Fruit fly (Drosophila melanogaster) whole organism, embryonic: Measurements from ENCODE around the gene CG10226.

ENCODE experiments used
- Aef1 ChIP-seq: fragments of 200-800 bp; sonication (Bioruptor generic); IDR thresholded peaks from 3 replicates; pipeline ENCODE4 v1.3.6; 2022; ENCODE audit warnings: missing biosample characterization, missing genetic modification characterization
- Blimp-1 ChIP-seq: fragments of 200-800 bp; sonication (Bioruptor generic); optimal IDR thresholded peaks from 3 replicates; lab custom pipeline; 2018; ENCODE audit warnings: missing biosample characterization, missing genetic modification characterization, mild to moderate bottlenecking, moderate library complexity, missing genetic modification reagents
- CG11247 ChIP-seq: fragments of 200-800 bp; sonication (Bioruptor generic); IDR thresholded peaks from 2 replicates; pipeline ENCODE4 v1.3.6; 2022; ENCODE audit warnings: missing biosample characterization, missing genetic modification characterization
- CG11398 ChIP-seq: fragments of 200-800 bp; sonication (Bioruptor generic); optimal IDR thresholded peaks from 2 replicates; lab custom pipeline; 2016; ENCODE audit warnings: missing biosample characterization, missing genetic modification characterization
- CG12155 ChIP-seq: fragments of 200-800 bp; sonication (Bioruptor generic); optimal IDR thresholded peaks from 3 replicates; lab custom pipeline; 2016; ENCODE audit warnings: missing biosample characterization, missing genetic modification characterization
- CG12236 ChIP-seq: fragments of 200-800 bp; sonication (Bioruptor generic); optimal IDR thresholded peaks from 2 replicates; lab custom pipeline; 2016; ENCODE audit warnings: missing biosample characterization, missing genetic modification characterization
- CG14050 ChIP-seq: fragments of 200-800 bp; sonication (Bioruptor generic); IDR thresholded peaks from 3 replicates; pipeline ENCODE4 v1.3.6; 2022; ENCODE audit warnings: missing biosample characterization, missing genetic modification characterization
- CG15011 ChIP-seq: fragments of 200-800 bp; sonication (Bioruptor generic); optimal IDR thresholded peaks from 3 replicates; lab custom pipeline; 2018; ENCODE audit warnings: missing biosample characterization, mild to moderate bottlenecking, missing genetic modification characterization
- CG1602 ChIP-seq: fragments of 200-800 bp; sonication (Bioruptor generic); optimal IDR thresholded peaks from 3 replicates; lab custom pipeline; 2016; ENCODE audit warnings: missing biosample characterization, missing genetic modification characterization
- CG31365 ChIP-seq: fragments of 200-800 bp; sonication (Bioruptor generic); optimal IDR thresholded peaks from 2 replicates; lab custom pipeline; 2018; ENCODE audit warnings: missing biosample characterization, mild to moderate bottlenecking, missing genetic modification characterization
- CG33213 ChIP-seq: fragments of 200-800 bp; sonication (Bioruptor generic); optimal IDR thresholded peaks from 3 replicates; lab custom pipeline; 2016; ENCODE audit warnings: missing biosample characterization, missing genetic modification characterization
- CG4404 ChIP-seq: fragments of 200-800 bp; sonication (Bioruptor generic); IDR thresholded peaks from 2 replicates; pipeline ENCODE4 v1.3.6; 2022; ENCODE audit warnings: missing biosample characterization, missing genetic modification characterization
- CG7372 ChIP-seq: fragments of 200-800 bp; sonication (Bioruptor generic); IDR thresholded peaks from 2 replicates; pipeline ENCODE4 v1.3.6; 2022; ENCODE audit warnings: missing biosample characterization, missing genetic modification characterization
- CG8281 ChIP-seq: fragments of 200-800 bp; sonication (Bioruptor generic); optimal IDR thresholded peaks from 2 replicates; lab custom pipeline; 2018; ENCODE audit warnings: missing biosample characterization, mild to moderate bottlenecking, missing genetic modification characterization, moderate library complexity
- CG8944 ChIP-seq: fragments of 200-800 bp; sonication (Bioruptor generic); optimal IDR thresholded peaks from 3 replicates; lab custom pipeline; 2016; ENCODE audit warnings: missing biosample characterization, missing genetic modification characterization
- CG9876 ChIP-seq: fragments of 200-800 bp; sonication (Bioruptor generic); optimal IDR thresholded peaks from 2 replicates; lab custom pipeline; 2016; ENCODE audit warnings: missing biosample characterization, missing genetic modification characterization
- Dip3 ChIP-seq: fragments of 200-800 bp; sonication (Bioruptor generic); optimal IDR thresholded peaks from 3 replicates; lab custom pipeline; 2016; ENCODE audit warnings: missing biosample characterization, missing genetic modification characterization
- Drgx ChIP-seq: fragments of 200-800 bp; sonication (Bioruptor generic); IDR thresholded peaks from 2 replicates; pipeline ENCODE4 v1.3.6; 2022; ENCODE audit warnings: missing biosample characterization, missing genetic modification characterization
- Eip74EF ChIP-seq, 2 experiments: fragments of 200-800 bp in 1 of 2; fragments of >200 bp in 1 of 2; sonication (Bioruptor generic) in 1 of 2; optimal IDR thresholded peaks; 2 replicates each; lab custom pipeline; 2017 to 2019; ENCODE audit warnings: missing biosample characterization in 2 of 2, missing genetic modification characterization in 2 of 2, mild to moderate bottlenecking in 1 of 2, moderate library complexity in 1 of 2
- Hmr ChIP-seq: fragments of 200-800 bp; sonication (Bioruptor generic); optimal IDR thresholded peaks from 3 replicates; lab custom pipeline; 2017; ENCODE audit warnings: mild to moderate bottlenecking, missing biosample characterization, missing genetic modification reagents, missing genetic modification characterization
- Lhr ChIP-seq: fragments of 200-800 bp; sonication (Bioruptor generic); optimal IDR thresholded peaks from 3 replicates; lab custom pipeline; 2017; ENCODE audit warnings: mild to moderate bottlenecking, missing biosample characterization, missing genetic modification reagents, missing genetic modification characterization
- Lpt ChIP-seq: fragments of >200 bp; optimal IDR thresholded peaks from 2 replicates; lab custom pipeline; 2018; ENCODE audit warnings: missing biosample characterization, missing genetic modification characterization
- NC2α ChIP-seq: fragments of 200-800 bp; sonication (Bioruptor generic); optimal IDR thresholded peaks from 2 replicates; lab custom pipeline; 2016; ENCODE audit warnings: missing biosample characterization, missing genetic modification characterization
- NC2β ChIP-seq: fragments of 200-800 bp; sonication (Bioruptor generic); optimal IDR thresholded peaks from 2 replicates; lab custom pipeline; 2016; ENCODE audit warnings: missing biosample characterization, missing genetic modification characterization
- Nf-YB ChIP-seq: fragments of 200-800 bp; sonication (Bioruptor generic); optimal IDR thresholded peaks from 3 replicates; lab custom pipeline; 2019; ENCODE audit warnings: missing biosample characterization, mild to moderate bottlenecking, missing genetic modification characterization, moderate library complexity
- Pdp1 ChIP-seq, 2 experiments: fragments of 200-800 bp; sonication (Bioruptor generic); optimal IDR thresholded peaks; 3 replicates each; lab custom pipeline; 2016; ENCODE audit warnings: missing biosample characterization in 2 of 2, missing genetic modification characterization in 2 of 2, mild to moderate bottlenecking in 1 of 2, moderate library complexity in 1 of 2
- Ssrp ChIP-seq: fragments of 200-800 bp; sonication (Bioruptor generic); optimal IDR thresholded peaks from 2 replicates; lab custom pipeline; 2018; ENCODE audit warnings: missing biosample characterization, mild to moderate bottlenecking, missing genetic modification characterization, moderate library complexity
- al ChIP-seq: fragments of 200-800 bp; sonication (Bioruptor generic); IDR thresholded peaks from 2 replicates; pipeline ENCODE4 v1.3.6; 2022; ENCODE audit warnings: missing biosample characterization, missing genetic modification characterization
- aop ChIP-seq: fragments of 200-800 bp; sonication (Bioruptor generic); IDR thresholded peaks from 2 replicates; pipeline ENCODE4 v1.3.6; 2022; ENCODE audit warnings: missing biosample characterization, missing genetic modification characterization
- cas ChIP-seq: fragments of 200-800 bp; sonication (Bioruptor generic); IDR thresholded peaks from 2 replicates; pipeline ENCODE4 v1.3.6; 2022; ENCODE audit warnings: missing biosample characterization, missing genetic modification characterization
- crol ChIP-seq: fragments of 200-800 bp; sonication (Bioruptor generic); IDR thresholded peaks from 2 replicates; pipeline ENCODE4 v1.3.6; 2022; ENCODE audit warnings: missing biosample characterization, missing genetic modification characterization
- danr ChIP-seq: fragments of 200-800 bp; sonication (Bioruptor generic); IDR thresholded peaks from 2 replicates; pipeline ENCODE4 v1.3.6; 2022; ENCODE audit warnings: missing biosample characterization, missing genetic modification characterization
- disco-r ChIP-seq: fragments of 200-800 bp; sonication (Bioruptor generic); optimal IDR thresholded peaks from 2 replicates; lab custom pipeline; 2016; ENCODE audit warnings: missing biosample characterization, missing genetic modification characterization
- dm ChIP-seq: fragments of 200-800 bp; sonication (Bioruptor generic); optimal IDR thresholded peaks from 3 replicates; lab custom pipeline; 2016; ENCODE audit warnings: missing biosample characterization, missing genetic modification characterization
- ftz-f1 ChIP-seq: fragments of 200-800 bp; sonication (Bioruptor generic); optimal IDR thresholded peaks from 2 replicates; lab custom pipeline; 2016; ENCODE audit warnings: missing biosample characterization, missing genetic modification characterization
- gsb-n ChIP-seq: fragments of 200-800 bp; sonication (Bioruptor generic); optimal IDR thresholded peaks from 3 replicates; lab custom pipeline; 2018; ENCODE audit warnings: missing biosample characterization, mild to moderate bottlenecking, missing genetic modification characterization
- jumu ChIP-seq: fragments of 200-800 bp; sonication (Bioruptor generic); optimal IDR thresholded peaks from 3 replicates; lab custom pipeline; 2016; ENCODE audit warnings: missing biosample characterization, missing genetic modification characterization
- klu ChIP-seq: fragments of 200-800 bp; sonication (Bioruptor generic); IDR thresholded peaks from 2 replicates; pipeline ENCODE4 v1.3.6; 2022; ENCODE audit warnings: missing biosample characterization, missing genetic modification characterization
- lbe ChIP-seq: fragments of 200-800 bp; sonication (Bioruptor generic); optimal IDR thresholded peaks from 2 replicates; lab custom pipeline; 2016; ENCODE audit warnings: missing biosample characterization, mild to moderate bottlenecking, missing genetic modification characterization
- mirr ChIP-seq: fragments of 200-800 bp; sonication (Bioruptor generic); optimal IDR thresholded peaks from 3 replicates; lab custom pipeline; 2018; ENCODE audit warnings: missing biosample characterization, mild to moderate bottlenecking, missing genetic modification characterization
- pb ChIP-seq: fragments of 200-800 bp; sonication (Bioruptor generic); optimal IDR thresholded peaks from 3 replicates; lab custom pipeline; 2016; ENCODE audit warnings: missing biosample characterization, missing genetic modification characterization
- pnt ChIP-seq: fragments of 200-800 bp; sonication (Bioruptor generic); optimal IDR thresholded peaks from 3 replicates; lab custom pipeline; 2016; ENCODE audit warnings: missing biosample characterization, missing genetic modification characterization
- pum ChIP-seq: fragments of 200-800 bp; sonication (Bioruptor generic); optimal IDR thresholded peaks from 2 replicates; lab custom pipeline; 2016; ENCODE audit warnings: missing biosample characterization, missing genetic modification characterization
- ranshi ChIP-seq: fragments of 200-800 bp; sonication (Bioruptor generic); IDR thresholded peaks from 2 replicates; pipeline ENCODE4 v1.3.6; 2022; ENCODE audit warnings: missing biosample characterization, missing genetic modification characterization
- ro ChIP-seq: fragments of 200-800 bp; sonication (Bioruptor generic); IDR thresholded peaks from 2 replicates; pipeline ENCODE4 v1.3.6; 2022; ENCODE audit warnings: missing biosample characterization, missing genetic modification characterization
- sim ChIP-seq: fragments of 200-800 bp; sonication (Bioruptor generic); IDR thresholded peaks from 2 replicates; pipeline ENCODE4 v1.3.6; 2022; ENCODE audit warnings: missing biosample characterization, missing genetic modification characterization
- tll ChIP-seq, 2 experiments: fragments of 200-800 bp in 1 of 2; fragments of >200 bp in 1 of 2; sonication (Bioruptor generic) in 1 of 2; optimal IDR thresholded peaks; 2 replicates each; lab custom pipeline; 2017 to 2019; ENCODE audit warnings: missing biosample characterization in 2 of 2, missing genetic modification characterization in 2 of 2, mild to moderate bottlenecking in 1 of 2, moderate library complexity in 1 of 2
- vfl ChIP-seq: fragments of 200-800 bp; sonication (Bioruptor generic); optimal IDR thresholded peaks from 2 replicates; lab custom pipeline; 2016; ENCODE audit warnings: missing biosample characterization, missing genetic modification characterization
- zen2 ChIP-seq: fragments of 200-800 bp; sonication (Bioruptor generic); IDR thresholded peaks from 3 replicates; pipeline ENCODE4 v1.3.6; 2022; ENCODE audit warnings: missing biosample characterization, missing genetic modification characterization; ENCODE audit not compliant: partially characterized antibody
- zfh1 ChIP-seq: fragments of 200-800 bp; sonication (Bioruptor generic); IDR thresholded peaks from 3 replicates; pipeline ENCODE4 v1.3.6; 2022; ENCODE audit warnings: missing biosample characterization, missing genetic modification characterization

The CG10226 gene

dm6 chr3L:6192822-6193555, 46.9 kb downstream of the CG10226 start, which contains the start of the genes Sf3b6 and Tnpo (continued):
- no peak for TF ChIP-seq Blimp-1 (GFP tag; lab: Kevin White, UChicago)
- no peak for TF ChIP-seq CG31365 (tag; lab: Kevin White, UChicago)
- TF ChIP-seq Lhr (GFP tag; lab: Kevin White, UChicago): peak; percentile 78
- TF ChIP-seq danr (GFP tag; lab: Robert Waterston, UW): peak; percentile 71; the same call in 1 of the 2 replicates
- TF ChIP-seq gsb-n (tag; lab: Kevin White, UChicago): no peak
- peak; percentile 84 for TF ChIP-seq al (GFP tag; lab: Robert Waterston, UW)
- no peak for TF ChIP-seq Eip74EF (GFP tag; optimal IDR thresholded peaks at IDR 0.05; lab: Kevin White, UChicago)
- TF ChIP-seq zen2 (GFP tag; lab: Robert Waterston, UW): no peak; the same call in 2 of the 3 replicates
- 0 out of 2 replicates have a peak, but pooled peaks have one; percentile 44 for TF ChIP-seq cas (GFP tag; lab: Robert Waterston, UW)
- no peak for TF ChIP-seq crol (GFP tag; lab: Robert Waterston, UW)
- peak; percentile 91 for TF ChIP-seq CG12155 (GFP tag; lab: Kevin White, UChicago)
- peak; percentile 43 for TF ChIP-seq CG8944
- TF ChIP-seq pum (GFP tag; lab: Kevin White, UChicago): peak; percentile 78
- TF ChIP-seq lbe (GFP tag; lab: Kevin White, UChicago): peak; percentile 61
- TF ChIP-seq dm (GFP tag; lab: Kevin White, UChicago): peak; percentile 60
- TF ChIP-seq ranshi (GFP tag; lab: Robert Waterston, UW): peak; percentile 89; the same call in 1 of the 2 replicates
- no peak for TF ChIP-seq Nf-YB (GFP tag; lab: Kevin White, UChicago)
- peak; percentile 87 for TF ChIP-seq CG4404 (GFP tag; lab: Robert Waterston, UW)
- peak; percentile 48; the same call in 1 of the 2 replicates for TF ChIP-seq ro (GFP tag; lab: Robert Waterston, UW)
- TF ChIP-seq pnt (GFP tag; lab: Kevin White, UChicago): peak; percentile 78
- peak; percentile 35 for TF ChIP-seq NC2α (GFP tag; lab: Kevin White, UChicago)
- peak; percentile 88 for TF ChIP-seq CG1602 (GFP tag; lab: Kevin White, UChicago)
- TF ChIP-seq Aef1 (GFP tag; lab: Robert Waterston, UW): peak; percentile 87
- peak; percentile 38; the same call in 1 of the 2 replicates for TF ChIP-seq sim (GFP tag; lab: Robert Waterston, UW)
- peak; percentile 87 for TF ChIP-seq Ssrp (tag; lab: Kevin White, UChicago)
- TF ChIP-seq vfl (GFP tag; lab: Kevin White, UChicago): peak; percentile 65
- peak; percentile 61 for TF ChIP-seq Drgx
- TF ChIP-seq mirr: no peak
- TF ChIP-seq pb (GFP tag; lab: Kevin White, UChicago): no peak
- peak; percentile 39 for TF ChIP-seq CG33213
- TF ChIP-seq disco-r: peak; percentile 33
- peak; percentile 74 for TF ChIP-seq CG15011 (GFP tag; lab: Kevin White, UChicago)
- TF ChIP-seq CG8281 (tag; lab: Kevin White, UChicago): no peak
- TF ChIP-seq Lpt (GFP tag; lab: Kevin White, UChicago): no peak
- TF ChIP-seq aop (GFP tag; lab: Robert Waterston, UW): no peak
- TF ChIP-seq jumu: peak; percentile 66
- TF ChIP-seq CG14050 (GFP tag; lab: Robert Waterston, UW): peak; percentile 62; the same call in 2 of the 3 replicates
- no peak for TF ChIP-seq CG11398 (GFP tag; lab: Kevin White, UChicago)
- TF ChIP-seq klu (GFP tag; lab: Robert Waterston, UW): peak; percentile 85
- TF ChIP-seq zfh1 (GFP tag; lab: Robert Waterston, UW): peak; percentile 77
- TF ChIP-seq Pdp1 (GFP tag; optimal IDR thresholded peaks at IDR 0.05; lab: Kevin White, UChicago): peak; percentile 59 to 77
- TF ChIP-seq CG9876: peak; percentile 64
- no peak for TF ChIP-seq Hmr
- TF ChIP-seq CG12236: peak; percentile 33
- TF ChIP-seq NC2β (GFP tag; lab: Kevin White, UChicago): peak; percentile 58
- TF ChIP-seq Dip3 (GFP tag; lab: Kevin White, UChicago): peak; percentile 77
- TF ChIP-seq CG7372 (GFP tag; lab: Robert Waterston, UW): peak; percentile 80
- TF ChIP-seq CG11247: peak; percentile 71
- peak; percentile 43 to 78 for TF ChIP-seq tll (GFP tag; optimal IDR thresholded peaks at IDR 0.05; lab: Kevin White, UChicago)
- TF ChIP-seq ftz-f1 (GFP tag; lab: Kevin White, UChicago): no peak
